Fruit fly (Drosophila melanogaster) whole organism, prepupa: ENCODE results near the gene amx.

Source experiments
- Blimp-1 ChIP-seq: fragments of 200-800 bp; sonication (Bioruptor generic); optimal IDR thresholded peaks from 3 replicates; lab custom pipeline; 2017; ENCODE audit warnings: missing biosample characterization, missing genetic modification characterization, mild to moderate bottlenecking, moderate library complexity, missing genetic modification reagents
- CG11294 ChIP-seq: fragments of 200-800 bp; sonication (Bioruptor generic); IDR thresholded peaks from 2 replicates; pipeline ENCODE4 v1.3.6; 2022; ENCODE audit warnings: missing biosample characterization, missing genetic modification characterization
- CG11762 ChIP-seq: fragments of 200-800 bp; sonication (Bioruptor generic); optimal IDR thresholded peaks from 3 replicates; lab custom pipeline; 2016; ENCODE audit warnings: missing biosample characterization, missing genetic modification characterization; ENCODE audit not compliant: insufficient read depth
- CG11902 ChIP-seq: fragments of 200-800 bp; sonication (Bioruptor generic); optimal IDR thresholded peaks from 3 replicates; lab custom pipeline; 2016; ENCODE audit warnings: missing biosample characterization, missing genetic modification characterization
- CG15336 ChIP-seq: fragments of 200-800 bp; sonication (Bioruptor generic); IDR thresholded peaks from 2 replicates; pipeline ENCODE4 v1.3.6; 2022; ENCODE audit warnings: missing biosample characterization, missing genetic modification characterization
- CG1621 ChIP-seq: fragments of 200-800 bp; sonication (Bioruptor generic); optimal IDR thresholded peaks from 3 replicates; lab custom pipeline; 2018; ENCODE audit warnings: missing biosample characterization, mild to moderate bottlenecking, missing genetic modification characterization
- CG16779 ChIP-seq: fragments of 200-800 bp; sonication (Bioruptor generic); optimal IDR thresholded peaks from 3 replicates; lab custom pipeline; 2017; ENCODE audit warnings: missing biosample characterization, mild to moderate bottlenecking, missing genetic modification characterization
- CG3032 ChIP-seq: fragments of 200-800 bp; optimal IDR thresholded peaks from 2 replicates; lab custom pipeline; 2019; ENCODE audit warnings: missing biosample characterization, mild to moderate bottlenecking, missing genetic modification characterization, moderate library complexity
- CG31627 ChIP-seq: fragments of 200-800 bp; sonication (Bioruptor generic); optimal IDR thresholded peaks from 3 replicates; lab custom pipeline; 2016; ENCODE audit warnings: missing biosample characterization, missing genetic modification characterization
- CG32006 ChIP-seq: fragments of 200-800 bp; sonication (Bioruptor generic); optimal IDR thresholded peaks from 3 replicates; lab custom pipeline; 2017; ENCODE audit warnings: missing biosample characterization, mild to moderate bottlenecking, missing genetic modification characterization
- CG34406 ChIP-seq: fragments of 200-800 bp; sonication (Bioruptor generic); optimal IDR thresholded peaks from 3 replicates; lab custom pipeline; 2016; ENCODE audit warnings: missing biosample characterization, missing genetic modification characterization
- CG3919 ChIP-seq: fragments of 200-800 bp; sonication (Bioruptor generic); optimal IDR thresholded peaks from 3 replicates; lab custom pipeline; 2016; ENCODE audit warnings: missing biosample characterization, missing genetic modification characterization
- CG4318 ChIP-seq: fragments of 200-800 bp; sonication (Bioruptor generic); optimal IDR thresholded peaks from 3 replicates; lab custom pipeline; 2017; ENCODE audit warnings: missing biosample characterization, mild to moderate bottlenecking, missing genetic modification characterization
- CG6163 ChIP-seq: fragments of 200-800 bp; sonication (Bioruptor generic); IDR thresholded peaks from 3 replicates; pipeline ENCODE4 v1.3.6; 2022; ENCODE audit warnings: missing biosample characterization, missing genetic modification characterization
- CG6276 ChIP-seq: fragments of 200-800 bp; sonication (Bioruptor generic); optimal IDR thresholded peaks from 2 replicates; lab custom pipeline; 2017; ENCODE audit warnings: missing biosample characterization, mild to moderate bottlenecking, missing genetic modification characterization
- CG6792 ChIP-seq: fragments of 200-800 bp; sonication (Bioruptor generic); optimal IDR thresholded peaks from 3 replicates; lab custom pipeline; 2016; ENCODE audit warnings: missing biosample characterization, missing genetic modification characterization
- CG6808 ChIP-seq: fragments of 200-800 bp; sonication (Bioruptor generic); optimal IDR thresholded peaks from 3 replicates; lab custom pipeline; 2017; ENCODE audit warnings: missing biosample characterization, missing genetic modification characterization, mild to moderate bottlenecking, moderate library complexity, missing genetic modification reagents
- CG6854 ChIP-seq: fragments of 200-800 bp; sonication (Bioruptor generic); optimal IDR thresholded peaks from 2 replicates; lab custom pipeline; 2017; ENCODE audit warnings: missing biosample characterization, mild to moderate bottlenecking, missing genetic modification characterization
- CG7368 ChIP-seq: fragments of 200-800 bp; sonication (Bioruptor generic); optimal IDR thresholded peaks from 3 replicates; lab custom pipeline; 2016; ENCODE audit warnings: missing biosample characterization, missing genetic modification characterization
- CG8119 ChIP-seq: fragments of 200-800 bp; sonication (Bioruptor generic); IDR thresholded peaks from 3 replicates; pipeline ENCODE4 v1.3.6; 2022; ENCODE audit warnings: missing biosample characterization, missing genetic modification characterization
- CG8319 ChIP-seq: fragments of 200-800 bp; sonication (Bioruptor generic); optimal IDR thresholded peaks from 3 replicates; lab custom pipeline; 2016; ENCODE audit warnings: missing biosample characterization, missing genetic modification characterization
- CG8632 ChIP-seq: fragments of 200-800 bp; sonication (Bioruptor generic); optimal IDR thresholded peaks from 3 replicates; lab custom pipeline; 2016; ENCODE audit warnings: missing biosample characterization, missing genetic modification characterization
- CG9139 ChIP-seq: fragments of 200-800 bp; sonication (Bioruptor generic); optimal IDR thresholded peaks from 3 replicates; lab custom pipeline; 2017; ENCODE audit warnings: missing biosample characterization, mild to moderate bottlenecking, missing genetic modification characterization
- Eip75B ChIP-seq: fragments of 200-800 bp; sonication (Bioruptor generic); optimal IDR thresholded peaks from 3 replicates; lab custom pipeline; 2016; ENCODE audit warnings: missing biosample characterization, missing genetic modification characterization
- Eip78C ChIP-seq: fragments of 200-800 bp; sonication (Bioruptor generic); peaks from one replicate; lab custom pipeline; 2016; ENCODE audit warnings: missing biosample characterization, missing genetic modification characterization
- Eip93F ChIP-seq: fragments of 200-800 bp; sonication (Bioruptor generic); optimal IDR thresholded peaks from 2 replicates; lab custom pipeline; 2016; ENCODE audit warnings: missing biosample characterization, mild to moderate bottlenecking, missing genetic modification characterization
- Ets21C ChIP-seq: fragments of 200-800 bp; sonication (Bioruptor generic); optimal IDR thresholded peaks from 3 replicates; lab custom pipeline; 2016; ENCODE audit warnings: missing biosample characterization, missing genetic modification characterization
- Ets96B ChIP-seq: fragments of 200-800 bp; optimal IDR thresholded peaks from 2 replicates; lab custom pipeline; 2019; ENCODE audit warnings: missing biosample characterization, mild to moderate bottlenecking, missing genetic modification characterization, moderate library complexity
- Gug ChIP-seq: fragments of 200-800 bp; sonication (Bioruptor generic); IDR thresholded peaks from 2 replicates; pipeline ENCODE4 v1.3.6; 2022; ENCODE audit warnings: missing biosample characterization, missing genetic modification characterization
- Hr38 ChIP-seq: sonication (Bioruptor generic); optimal IDR thresholded peaks from 2 replicates; lab custom pipeline; 2016; ENCODE audit warnings: missing biosample characterization, missing genetic modification characterization
- Hr39 ChIP-seq: fragments of 200-800 bp; sonication (Bioruptor generic); optimal IDR thresholded peaks from 2 replicates; lab custom pipeline; 2016; ENCODE audit warnings: missing biosample characterization, missing genetic modification characterization
- Hr4 ChIP-seq: fragments of 200-800 bp; sonication (Bioruptor generic); optimal IDR thresholded peaks from 3 replicates; lab custom pipeline; 2016; ENCODE audit warnings: missing biosample characterization, missing genetic modification characterization
- Lpt ChIP-seq: fragments of 200-800 bp; sonication (Bioruptor generic); optimal IDR thresholded peaks from 3 replicates; lab custom pipeline; 2016; ENCODE audit warnings: missing biosample characterization, missing genetic modification characterization
- OdsH ChIP-seq: fragments of 200-800 bp; sonication (Bioruptor generic); optimal IDR thresholded peaks from 3 replicates; lab custom pipeline; 2016; ENCODE audit warnings: missing biosample characterization, missing genetic modification characterization
- Sox14 ChIP-seq: fragments of 200-800 bp; sonication (Bioruptor generic); optimal IDR thresholded peaks from 3 replicates; lab custom pipeline; 2016; ENCODE audit warnings: missing biosample characterization, missing genetic modification characterization
- Sox15 ChIP-seq: fragments of 200-800 bp; sonication (Bioruptor generic); optimal IDR thresholded peaks from 3 replicates; lab custom pipeline; 2016; ENCODE audit warnings: missing biosample characterization, missing genetic modification characterization
- achi ChIP-seq: fragments of 200-800 bp; sonication (Bioruptor generic); optimal IDR thresholded peaks from 3 replicates; lab custom pipeline; 2016; ENCODE audit warnings: missing biosample characterization, missing genetic modification characterization
- acj6 ChIP-seq: fragments of 200-800 bp; sonication (Bioruptor generic); optimal IDR thresholded peaks from 3 replicates; lab custom pipeline; 2016; ENCODE audit warnings: missing biosample characterization, missing genetic modification characterization
- dac ChIP-seq: fragments of 200-800 bp; sonication (Bioruptor generic); optimal IDR thresholded peaks from 2 replicates; lab custom pipeline; 2017; ENCODE audit warnings: missing biosample characterization, mild to moderate bottlenecking, missing genetic modification characterization
- dsx ChIP-seq: fragments of 200-800 bp; optimal IDR thresholded peaks from 3 replicates; lab custom pipeline; 2019; ENCODE audit warnings: missing biosample characterization, mild to moderate bottlenecking, missing genetic modification characterization, moderate library complexity; ENCODE audit not compliant: poor library complexity, severe bottlenecking
- eg ChIP-seq: fragments of 200-800 bp; sonication (Bioruptor generic); IDR thresholded peaks from 3 replicates; pipeline ENCODE4 v1.3.6; 2022; ENCODE audit warnings: missing biosample characterization, missing genetic modification characterization
- esn ChIP-seq: fragments of 200-800 bp; sonication (Bioruptor generic); optimal IDR thresholded peaks from 2 replicates; lab custom pipeline; 2016; ENCODE audit warnings: missing biosample characterization, mild to moderate bottlenecking, missing genetic modification characterization, moderate library complexity
- fd59A ChIP-seq: fragments of 200-800 bp; sonication (Bioruptor generic); optimal IDR thresholded peaks from 2 replicates; lab custom pipeline; 2017; ENCODE audit warnings: missing biosample characterization, mild to moderate bottlenecking, missing genetic modification characterization, missing genetic modification reagents
- fd85E ChIP-seq: fragments of 200-800 bp; sonication (Bioruptor generic); optimal IDR thresholded peaks from 3 replicates; lab custom pipeline; 2016; ENCODE audit warnings: missing biosample characterization, missing genetic modification characterization
- fkh ChIP-seq: fragments of 200-800 bp; sonication (Bioruptor generic); optimal IDR thresholded peaks from 3 replicates; lab custom pipeline; 2017; ENCODE audit warnings: missing biosample characterization, mild to moderate bottlenecking, missing genetic modification characterization, moderate library complexity
- lz ChIP-seq: fragments of 200-800 bp; sonication (Bioruptor generic); optimal IDR thresholded peaks from 3 replicates; lab custom pipeline; 2016; ENCODE audit warnings: missing biosample characterization, missing genetic modification characterization
- net ChIP-seq: fragments of 200-800 bp; sonication (Bioruptor generic); optimal IDR thresholded peaks from 3 replicates; lab custom pipeline; 2016; ENCODE audit warnings: missing biosample characterization, missing genetic modification characterization
- pdm3 ChIP-seq: fragments of 200-800 bp; sonication (Bioruptor generic); optimal IDR thresholded peaks from 3 replicates; lab custom pipeline; 2016; ENCODE audit warnings: missing biosample characterization, missing genetic modification characterization
- salr ChIP-seq, 2 experiments: fragments of 200-800 bp; sonication (Bioruptor generic); optimal IDR thresholded peaks; 3 replicates each; lab custom pipeline; 2016 to 2018; ENCODE audit warnings: missing biosample characterization in 2 of 2, missing genetic modification characterization in 2 of 2, mild to moderate bottlenecking in 1 of 2
- ss ChIP-seq, 2 experiments: fragments of 200-800 bp; sonication (Bioruptor generic); optimal IDR thresholded peaks; 2 replicates in 1 of 2; 3 replicates in 1 of 2; lab custom pipeline; 2017 to 2018; ENCODE audit warnings: mild to moderate bottlenecking in 2 of 2, missing biosample characterization in 2 of 2, missing genetic modification characterization in 2 of 2, moderate library complexity in 1 of 2
- topi ChIP-seq: fragments of 200-800 bp; sonication (Bioruptor generic); optimal IDR thresholded peaks from 3 replicates; lab custom pipeline; 2016; ENCODE audit warnings: missing biosample characterization, missing genetic modification characterization

Gene amx

dm6 chrX:9251212-9251877, 4.2 kb upstream of the amx start:
- TF ChIP-seq achi (GFP tag; lab: Kevin White, UChicago) (peak; percentile 51), lz (GFP tag; lab: Kevin White, UChicago) (peak; percentile 85), CG3032 (peak; percentile 60), CG6854 (GFP tag; lab: Kevin White, UChicago) (no peak), Lpt (GFP tag; lab: Kevin White, UChicago) (no peak), CG8119 (GFP tag; lab: Robert Waterston, UW) (peak; percentile 30; the same call in 2 of the 3 replicates), CG11294 (GFP tag; lab: Robert Waterston, UW) (peak; percentile 31; the same call in 1 of the 2 replicates), Eip93F (GFP tag; lab: Kevin White, UChicago) (no peak), CG15336 (GFP tag; lab: Robert Waterston, UW) (peak; percentile 52), Blimp-1 (peak; percentile 10), CG32006 (GFP tag; lab: Kevin White, UChicago) (peak; percentile 74), CG7368 (GFP tag; lab: Kevin White, UChicago) (peak; percentile 65), Ets21C (peak; percentile 39), CG16779 (tag; lab: Kevin White, UChicago) (peak; percentile 22), topi (peak; percentile 72), dac (GFP tag; lab: Kevin White, UChicago) (peak; percentile 17), Hr39 (peak; percentile 74), fd85E (GFP tag; lab: Kevin White, UChicago) (peak; percentile 19), CG11762 (peak; percentile 24), fd59A (GFP tag; lab: Kevin White, UChicago) (peak; percentile 47), Ets96B (peak; percentile 51), Eip75B (GFP tag; lab: Kevin White, UChicago) (peak; percentile 45), Sox15 (GFP tag; lab: Kevin White, UChicago) (peak; percentile 52), eg (GFP tag; lab: Robert Waterston, UW) (peak; percentile 67), CG6163 (GFP tag; lab: Robert Waterston, UW) (peak; percentile 78), CG6792 (GFP tag; lab: Kevin White, UChicago) (peak; percentile 44), CG9139 (GFP tag; lab: Kevin White, UChicago) (no peak), CG6276 (GFP tag; lab: Kevin White, UChicago) (peak; percentile 50), CG31627 (GFP tag; lab: Kevin White, UChicago) (peak; percentile 67), CG34406 (GFP tag; lab: Kevin White, UChicago) (peak; percentile 52), Gug (GFP tag; lab: Robert Waterston, UW) (peak; percentile 58), Sox14 (GFP tag; lab: Kevin White, UChicago) (peak; percentile 92), CG11902 (GFP tag; lab: Kevin White, UChicago) (peak; percentile 59), salr (GFP tag; optimal IDR thresholded peaks at IDR 0.05; lab: Kevin White, UChicago) (peak; percentile 8 to 77), net (GFP tag; lab: Kevin White, UChicago) (peak; percentile 53), esn (GFP tag; lab: Kevin White, UChicago) (peak; percentile 78), CG6808 (GFP tag; lab: Kevin White, UChicago) (peak; percentile 54), CG3919 (GFP tag; lab: Kevin White, UChicago) (peak; percentile 63), CG1621 (peak; percentile 56), Eip78C (GFP tag; lab: Kevin White, UChicago) (peak; percentile 88), ss (GFP tag; optimal IDR thresholded peaks at IDR 0.05; lab: Kevin White, UChicago) (peak in 1 of 2 experiments; percentile 29), pdm3 (GFP tag; lab: Kevin White, UChicago) (peak; percentile 73), dsx (GFP tag; lab: Kevin White, UChicago) (peak; percentile 51), Hr38 (GFP tag; lab: Kevin White, UChicago) (no peak), Hr4 (GFP tag; lab: Kevin White, UChicago) (peak; percentile 54), CG4318 (peak; percentile 52), OdsH (GFP tag; lab: Kevin White, UChicago) (peak; percentile 63), acj6 (GFP tag; lab: Kevin White, UChicago) (peak; percentile 45), CG8319 (peak; percentile 20), fkh (GFP tag; lab: Kevin White, UChicago) (peak; percentile 33), CG8632 (GFP tag; lab: Kevin White, UChicago) (peak; percentile 56)
